Worm (Caenorhabditis elegans) whole organism, L3 larva: ENCODE data around the gene mdt-1.2.
A peak's percentile ranks its signal among the peaks of the same experiment; 100 is the strongest.
"Not testable (repeated sequence)": the region's sequence is repeated elsewhere in the genome, so short reads cannot be mapped to it uniquely, and the experiment has no call there.

ENCODE experiments used
- R02D3.7 ChIP-seq: fragments of 150-350 bp; optimal IDR thresholded peaks from 2 replicates; lab custom pipeline; 2014; ENCODE audit warnings: missing biosample characterization, missing genetic modification characterization
- ZK546.5 ChIP-seq: sonication (generic microtip); optimal IDR thresholded peaks from 2 replicates; lab custom pipeline; 2017; ENCODE audit warnings: missing biosample characterization, missing genetic modification characterization
- ama-1 ChIP-seq: fragments of 150-350 bp; optimal IDR thresholded peaks from 2 replicates; lab custom pipeline; 2018
- ceh-16 ChIP-seq: sonication (generic microtip); optimal IDR thresholded peaks from 2 replicates; lab custom pipeline; 2017; ENCODE audit warnings: missing biosample characterization, missing genetic modification characterization
- ceh-28 ChIP-seq: fragments of 150-350 bp; optimal IDR thresholded peaks from 2 replicates; lab custom pipeline; 2014; ENCODE audit warnings: missing biosample characterization, missing genetic modification reagents, missing genetic modification characterization
- ceh-82 ChIP-seq: fragments of 150-350 bp; optimal IDR thresholded peaks from 2 replicates; lab custom pipeline; 2014; ENCODE audit warnings: missing biosample characterization, missing genetic modification characterization
- ceh-9 ChIP-seq: sonication (generic microtip); optimal IDR thresholded peaks from 2 replicates; lab custom pipeline; 2018; ENCODE audit warnings: missing biosample characterization, missing genetic modification characterization
- daf-12 ChIP-seq: fragments of 150-350 bp; optimal IDR thresholded peaks from 2 replicates; lab custom pipeline; 2014; ENCODE audit warnings: missing biosample characterization, missing genetic modification reagents, missing genetic modification characterization
- egl-27 ChIP-seq: sonication (generic microtip); optimal IDR thresholded peaks from 4 replicates; lab custom pipeline; 2017; ENCODE audit warnings: missing biosample characterization, missing genetic modification reagents, missing genetic modification characterization
- egl-5 ChIP-seq: fragments of 150-350 bp; optimal IDR thresholded peaks from 2 replicates; lab custom pipeline; 2017; ENCODE audit warnings: missing biosample characterization, missing genetic modification reagents, missing genetic modification characterization, inconsistent platforms
- elt-1 ChIP-seq: fragments of 150-350 bp; optimal IDR thresholded peaks from 2 replicates; lab custom pipeline; 2014; ENCODE audit warnings: missing biosample characterization, missing genetic modification characterization
- elt-2 ChIP-seq: sonication (generic microtip); optimal IDR thresholded peaks from 2 replicates; lab custom pipeline; 2016; ENCODE audit warnings: missing genetic modification reagents, mild to moderate bottlenecking, missing genetic modification characterization, missing compliant biosample characterization
- eor-1 ChIP-seq, 2 experiments: fragments of 150-350 bp; optimal IDR thresholded peaks; 2 replicates each; lab custom pipeline; 2014 to 2018; ENCODE audit warnings: missing biosample characterization in 2 of 2, missing genetic modification characterization in 2 of 2
- fkh-10 ChIP-seq: sonication (generic microtip); optimal IDR thresholded peaks from 2 replicates; lab custom pipeline; 2017; ENCODE audit warnings: missing biosample characterization, missing genetic modification reagents, missing genetic modification characterization
- fkh-2 ChIP-seq: fragments of 150-350 bp; optimal IDR thresholded peaks from 2 replicates; lab custom pipeline; 2014; ENCODE audit warnings: missing biosample characterization, missing genetic modification reagents, missing genetic modification characterization
- hmg-11 ChIP-seq: sonication (generic microtip); optimal IDR thresholded peaks from 2 replicates; lab custom pipeline; 2016; ENCODE audit warnings: missing genetic modification characterization, missing compliant biosample characterization
- jun-1 ChIP-seq: fragments of 150-350 bp; optimal IDR thresholded peaks from 2 replicates; lab custom pipeline; 2014; ENCODE audit warnings: missing biosample characterization, missing genetic modification reagents, missing genetic modification characterization
- lin-15B ChIP-seq: fragments of 150-350 bp; optimal IDR thresholded peaks from 2 replicates; lab custom pipeline; 2014; ENCODE audit warnings: missing biosample characterization, missing genetic modification characterization
- lin-39 ChIP-seq: fragments of 150-350 bp; optimal IDR thresholded peaks from 2 replicates; lab custom pipeline; 2018; ENCODE audit warnings: missing biosample characterization, missing genetic modification reagents, missing genetic modification characterization
- lsy-12 ChIP-seq: sonication (generic microtip); optimal IDR thresholded peaks from 2 replicates; lab custom pipeline; 2016; ENCODE audit warnings: mild to moderate bottlenecking, missing genetic modification characterization, missing compliant biosample characterization
- mdl-1 ChIP-seq: fragments of 150-350 bp; optimal IDR thresholded peaks from 2 replicates; lab custom pipeline; 2014; ENCODE audit warnings: missing biosample characterization, missing genetic modification characterization
- mml-1 ChIP-seq: fragments of 150-350 bp; sonication (generic microtip); optimal IDR thresholded peaks from 3 replicates; lab custom pipeline; 2014; ENCODE audit warnings: missing biosample characterization, missing genetic modification characterization
- nfya-1 ChIP-seq: sonication (generic microtip); optimal IDR thresholded peaks from 2 replicates; lab custom pipeline; 2017; ENCODE audit warnings: missing genetic modification characterization, mild to moderate bottlenecking, missing compliant biosample characterization, antibody characterized with exemption, moderate library complexity; ENCODE audit not compliant: insufficient read depth
- nhr-11 ChIP-seq: fragments of 150-350 bp; optimal IDR thresholded peaks from 2 replicates; lab custom pipeline; 2014; ENCODE audit warnings: missing biosample characterization, missing genetic modification characterization
- nhr-12 ChIP-seq: fragments of 150-350 bp; optimal IDR thresholded peaks from 2 replicates; lab custom pipeline; 2014; ENCODE audit warnings: missing biosample characterization, missing genetic modification characterization
- nhr-237 ChIP-seq: fragments of 150-350 bp; optimal IDR thresholded peaks from 2 replicates; lab custom pipeline; 2014; ENCODE audit warnings: missing biosample characterization, missing genetic modification characterization
- nhr-25 ChIP-seq: sonication (generic microtip); optimal IDR thresholded peaks from 2 replicates; lab custom pipeline; 2017; ENCODE audit warnings: missing biosample characterization, missing genetic modification characterization
- nhr-28 ChIP-seq: fragments of 150-350 bp; optimal IDR thresholded peaks from 2 replicates; lab custom pipeline; 2014; ENCODE audit warnings: missing biosample characterization, missing genetic modification characterization
- nhr-67 ChIP-seq: fragments of 150-350 bp; optimal IDR thresholded peaks from 2 replicates; lab custom pipeline; 2014; ENCODE audit warnings: missing biosample characterization, missing genetic modification characterization
- nhr-76 ChIP-seq: fragments of 150-350 bp; sonication (generic microtip); optimal IDR thresholded peaks from 5 replicates; lab custom pipeline; 2014; ENCODE audit warnings: missing biosample characterization, missing genetic modification characterization
- nhr-77 ChIP-seq: fragments of 150-350 bp; optimal IDR thresholded peaks from 2 replicates; lab custom pipeline; 2014; ENCODE audit warnings: missing biosample characterization, missing genetic modification characterization
- pha-4 ChIP-seq: fragments of 150-350 bp; optimal IDR thresholded peaks from 2 replicates; lab custom pipeline; 2014; ENCODE audit warnings: missing biosample characterization, missing genetic modification reagents, missing genetic modification characterization
- pqm-1 ChIP-seq: fragments of 150-350 bp; optimal IDR thresholded peaks from 2 replicates; lab custom pipeline; 2017; ENCODE audit warnings: missing biosample characterization, missing genetic modification characterization, inconsistent platforms
- sea-2 ChIP-seq: fragments of 150-350 bp; sonication (generic microtip); optimal IDR thresholded peaks from 4 replicates; lab custom pipeline; 2014; ENCODE audit warnings: missing biosample characterization, missing genetic modification reagents, missing genetic modification characterization
- skn-1 ChIP-seq: fragments of 150-350 bp; optimal IDR thresholded peaks from 2 replicates; lab custom pipeline; 2014; ENCODE audit warnings: missing biosample characterization, missing genetic modification characterization
- snpc-4 ChIP-seq: fragments of 150-350 bp; optimal IDR thresholded peaks from 2 replicates; lab custom pipeline; 2014; ENCODE audit warnings: missing biosample characterization, missing genetic modification characterization
- tbx-2 ChIP-seq: sonication (generic microtip); optimal IDR thresholded peaks from 2 replicates; lab custom pipeline; 2016; ENCODE audit warnings: mild to moderate bottlenecking, missing genetic modification characterization, missing compliant biosample characterization
- unc-39 ChIP-seq: sonication (generic microtip); optimal IDR thresholded peaks from 4 replicates; lab custom pipeline; 2017; ENCODE audit warnings: missing biosample characterization, missing genetic modification characterization
- unc-62 ChIP-seq: fragments of 150-350 bp; sonication (generic microtip); optimal IDR thresholded peaks from 4 replicates; lab custom pipeline; 2014; ENCODE audit warnings: missing biosample characterization, missing genetic modification reagents, missing genetic modification characterization
- zag-1 ChIP-seq: fragments of 150-350 bp; optimal IDR thresholded peaks from 2 replicates; lab custom pipeline; 2014; ENCODE audit warnings: missing biosample characterization, missing genetic modification characterization
- ztf-4 ChIP-seq: fragments of 150-350 bp; optimal IDR thresholded peaks from 2 replicates; lab custom pipeline; 2014; ENCODE audit warnings: missing biosample characterization, missing genetic modification characterization

mdt-1.2 gene

ce11 chrX:17110555-17110954 lies 40.8 kb upstream of the mdt-1.2 start, which contains the start of gene lido-5:
Gene lido-5, minus strand, starts transcription at chrX:17110655.
- TF ChIP-seq jun-1 (no peak), tbx-2 (no peak), ceh-9 (tag; lab: Kevin White, UChicago) (no peak), ZK546.5 (no peak), lsy-12 (tag; lab: Kevin White, UChicago) (no peak)
- TF ChIP-seq, all 47 proteins: peak for 0

ce11 chrX:17115089-17115488 lies 36.2 kb upstream of the mdt-1.2 start, which contains the start of gene lido-6:
Gene lido-6, minus strand, starts transcription at chrX:17115189.
- TF ChIP-seq ceh-28 (tag; lab: Kevin White, UChicago) (no peak), snpc-4 (tag; lab: Kevin White, UChicago) (no peak), pqm-1 (tag; lab: Kevin White, UChicago) (no peak), nhr-67 (tag; lab: Kevin White, UChicago) (no peak), unc-62 (no peak), R02D3.7 (tag; lab: Kevin White, UChicago) (no peak), egl-5 (tag; lab: Kevin White, UChicago) (no peak), nhr-77 (tag; lab: Kevin White, UChicago) (no peak), nhr-28 (no peak), nfya-1 (no peak), mdl-1 (no peak), nhr-25 (tag; lab: Kevin White, UChicago) (no peak), skn-1 (no peak), sea-2 (GFP tag; lab: Kevin White, UChicago) (no peak), ceh-9 (tag; lab: Kevin White, UChicago) (no peak), ceh-82 (no peak)

- TF ChIP-seq ama-1; jun-1; ceh-16 (tag; lab: Kevin White, UChicago): not testable (repeated sequence)
These were observed 34.0 kb upstream of the mdt-1.2 start, which contains the start of gene K09E3.2 for ce11 chrX:17117359-17117758. Gene K09E3.2, plus strand, starts transcription at chrX:17117659.

- TF ChIP-seq nhr-67 (tag; lab: Kevin White, UChicago) (no peak), lin-15B (tag; lab: Kevin White, UChicago) (no peak), nfya-1 (no peak), ZK546.5 (no peak), unc-62 (no peak), mml-1 (no peak), ceh-28 (tag; lab: Kevin White, UChicago) (no peak), sea-2 (GFP tag; lab: Kevin White, UChicago) (no peak), lin-39 (tag; lab: Kevin White, UChicago) (no peak), nhr-12 (tag; lab: Kevin White, UChicago) (no peak), egl-5 (tag; lab: Kevin White, UChicago) (no peak), ceh-9 (tag; lab: Kevin White, UChicago) (no peak), fkh-2 (no peak)
These were observed 16.9 kb upstream of the mdt-1.2 start, which contains the start of gene K09E3.7 for ce11 chrX:17134427-17134826. Gene K09E3.7, minus strand, starts transcription at chrX:17134527.

- TF ChIP-seq lin-15B (tag; lab: Kevin White, UChicago) = no peak
- peak; percentile 74 for TF ChIP-seq ama-1
- peak; percentile 78 for TF ChIP-seq elt-2 (tag; lab: Kevin White, UChicago)
- TF ChIP-seq pqm-1 (tag; lab: Kevin White, UChicago) = peak; percentile 40
- no peak for TF ChIP-seq ZK546.5
- no peak for TF ChIP-seq egl-5 (tag; lab: Kevin White, UChicago)
- TF ChIP-seq hmg-11 (tag; lab: Kevin White, UChicago) = no peak
- TF ChIP-seq ceh-16 (tag; lab: Kevin White, UChicago) = no peak
- no peak for TF ChIP-seq zag-1 (tag; lab: Kevin White, UChicago)
- TF ChIP-seq R02D3.7 (tag; lab: Kevin White, UChicago) = no peak
- TF ChIP-seq daf-12 (tag; lab: Kevin White, UChicago) = no peak
- no peak for TF ChIP-seq nhr-77 (tag; lab: Kevin White, UChicago)
- no peak for TF ChIP-seq nhr-237 (tag; lab: Kevin White, UChicago)
- no peak for TF ChIP-seq lin-39 (tag; lab: Kevin White, UChicago)
- TF ChIP-seq unc-39 (tag; lab: Kevin White, UChicago) = no peak
- no peak for TF ChIP-seq nhr-76 (tag; lab: Kevin White, UChicago)
- TF ChIP-seq nhr-11 (tag; lab: Kevin White, UChicago) = no peak
- TF ChIP-seq jun-1 = peak; percentile 13
- no peak for TF ChIP-seq egl-27 (tag; lab: Kevin White, UChicago)
- no peak for TF ChIP-seq elt-1
- TF ChIP-seq nhr-28 = no peak
- no peak for TF ChIP-seq tbx-2
- no peak for TF ChIP-seq eor-1 (tag; optimal IDR thresholded peaks at IDR 0.05; lab: Kevin White, UChicago)
- no peak for TF ChIP-seq fkh-2
- TF ChIP-seq ztf-4 (tag; lab: Kevin White, UChicago) = no peak
- TF ChIP-seq skn-1 = no peak
- no peak for TF ChIP-seq fkh-10
- no peak for TF ChIP-seq unc-62
- TF ChIP-seq pha-4 = peak; percentile 38
- no peak for TF ChIP-seq nhr-67 (tag; lab: Kevin White, UChicago)
- TF ChIP-seq, all 47 proteins: peak for 5
These were observed 15.6 kb upstream of the mdt-1.2 start for ce11 chrX:17135704-17136103.
